Worm (Caenorhabditis elegans): ENCODE data around the gene mrps-12.

mrps-12 gene

DNA sequence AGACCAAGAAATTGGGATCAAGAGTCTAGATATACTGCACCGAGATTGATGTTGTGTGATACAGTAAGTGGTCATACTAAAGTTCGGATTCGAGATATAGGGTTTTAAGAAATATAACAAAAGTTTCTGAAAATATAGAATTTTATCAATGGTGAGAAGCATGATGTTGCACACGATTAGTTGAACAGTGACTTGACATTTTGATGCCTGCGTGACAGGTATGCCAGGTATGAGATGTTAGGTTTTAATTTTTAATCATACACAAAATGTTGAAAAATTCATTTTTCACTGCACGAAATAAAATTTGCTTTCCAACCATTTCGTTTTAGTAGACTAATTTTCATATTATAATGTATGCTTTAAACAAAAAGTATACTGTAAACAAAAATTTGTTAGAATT lies 7.5 kb upstream of the mrps-12 start:
- no peak for TF ChIP-seq ztf-16 (tag; optimal IDR thresholded peaks at IDR 0.05)
- no peak for TF ChIP-seq odd-2 (tag; optimal IDR thresholded peaks at IDR 0.05)
- no peak for TF ChIP-seq C08G9.2 (tag; optimal IDR thresholded peaks at IDR 0.05)
- no peak for TF ChIP-seq tbx-7 (tag; optimal IDR thresholded peaks at IDR 0.05)
- TF ChIP-seq zip-5 (tag; optimal IDR thresholded peaks at IDR 0.05), result no peak
- no peak for TF ChIP-seq npax-4 (tag; optimal IDR thresholded peaks at IDR 0.05)
- TF ChIP-seq fax-1 (tag; optimal IDR thresholded peaks at IDR 0.05), result no peak
- TF ChIP-seq mec-3 (tag; optimal IDR thresholded peaks at IDR 0.05; ENCODE audit: borderline replicate concordance), result no peak
- no peak for TF ChIP-seq dve-1 (tag; optimal IDR thresholded peaks at IDR 0.05)
- no peak for TF ChIP-seq pag-3 (tag; optimal IDR thresholded peaks at IDR 0.05; ENCODE audit: borderline replicate concordance)
- TF ChIP-seq F13H6.1 (tag; optimal IDR thresholded peaks at IDR 0.05), result no peak

DNA sequence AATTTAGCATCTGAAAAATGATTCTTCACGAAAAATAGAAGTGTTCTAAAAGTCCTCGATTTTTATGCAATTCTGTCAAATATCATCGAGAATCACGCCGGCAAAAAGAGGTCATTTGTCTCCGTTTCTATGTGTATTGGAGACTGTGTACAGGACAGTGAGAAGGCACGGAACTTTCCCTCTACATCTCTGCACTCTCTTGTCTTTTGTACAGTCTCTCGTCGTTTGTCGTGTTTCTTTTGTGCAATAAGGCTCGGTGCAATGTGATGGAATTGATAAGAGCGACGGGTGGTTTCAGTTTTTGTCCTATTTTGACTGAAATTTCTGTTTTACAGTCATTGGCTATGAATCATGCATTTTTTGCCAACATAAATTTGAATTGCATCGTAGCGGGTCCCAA lies 6.0 kb upstream of the mrps-12 start:
- no peak for TF ChIP-seq fax-1 (tag; optimal IDR thresholded peaks at IDR 0.05)
- no peak for TF ChIP-seq ceh-24 (tag; optimal IDR thresholded peaks at IDR 0.05)
- peak; percentile 18 for TF ChIP-seq elt-2 (tag; optimal IDR thresholded peaks at IDR 0.05)
- no peak for TF ChIP-seq tbx-7 (tag; optimal IDR thresholded peaks at IDR 0.05)
- TF ChIP-seq ceh-18 (tag; optimal IDR thresholded peaks at IDR 0.05), result no peak
- no peak for TF ChIP-seq zip-5 (tag; optimal IDR thresholded peaks at IDR 0.05)
- TF ChIP-seq pros-1 (tag; optimal IDR thresholded peaks at IDR 0.05), result no peak

DNA sequence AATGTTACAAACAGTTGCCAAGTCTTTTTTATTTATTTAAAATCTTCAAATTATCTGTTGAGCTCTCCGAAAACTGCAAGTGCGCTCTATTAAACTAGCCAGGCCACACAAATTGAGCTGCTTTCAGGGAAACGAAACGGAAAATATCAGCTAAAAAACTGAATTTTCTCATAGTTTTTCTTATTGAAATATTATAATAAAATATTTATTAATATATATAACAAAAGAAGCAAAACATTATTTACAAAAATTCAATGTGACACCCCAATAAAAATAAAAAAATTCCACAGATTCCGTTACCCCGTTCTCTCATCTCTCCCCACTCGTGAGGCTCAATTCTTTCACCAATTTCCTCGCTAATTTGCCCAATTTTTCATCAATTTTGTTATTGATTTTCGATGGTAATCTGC lies 5.3 kb upstream of the mrps-12 start:
- TF ChIP-seq sox-2 (GFP tag; IDR thresholded peaks at IDR 0.05) (no peak), dmd-4 (tag; optimal IDR thresholded peaks at IDR 0.05; ENCODE audit: borderline replicate concordance) (no peak), F13H6.1 (tag; optimal IDR thresholded peaks at IDR 0.05) (no peak), ama-1 (optimal IDR thresholded peaks at IDR 0.05) (no peak), hlh-15 (tag; optimal IDR thresholded peaks at IDR 0.05) (no peak), C38D4.7 (GFP tag; optimal IDR thresholded peaks at IDR 0.05) (no peak), pag-3 (tag; optimal IDR thresholded peaks at IDR 0.05; ENCODE audit: borderline replicate concordance) (no peak), ref-2 (tag; optimal IDR thresholded peaks at IDR 0.05) (no peak), lin-11 (tag; optimal IDR thresholded peaks at IDR 0.05) (no peak), dve-1 (tag; optimal IDR thresholded peaks at IDR 0.05) (no peak), ceh-18 (tag; optimal IDR thresholded peaks at IDR 0.05) (no peak), che-1 (tag; optimal IDR thresholded peaks at IDR 0.05) (no peak), ahr-1 (tag; optimal IDR thresholded peaks at IDR 0.05) (peak; percentile 69), C08G9.2 (tag; optimal IDR thresholded peaks at IDR 0.05) (peak; percentile 11), zip-5 (tag; optimal IDR thresholded peaks at IDR 0.05) (peak; percentile 87), ceh-24 (tag; optimal IDR thresholded peaks at IDR 0.05) (no peak), syd-9 (tag; optimal IDR thresholded peaks at IDR 0.05) (no peak), fkh-10 (GFP tag; optimal IDR thresholded peaks at IDR 0.05) (no peak), ceh-2 (tag; optimal IDR thresholded peaks at IDR 0.05) (no peak), mec-3 (tag; optimal IDR thresholded peaks at IDR 0.05; ENCODE audit: borderline replicate concordance) (no peak), ceh-48 (tag; optimal IDR thresholded peaks at IDR 0.05) (peak; percentile 64), fkh-6 (tag; optimal IDR thresholded peaks at IDR 0.05) (peak; percentile 15), T23F11.4 (GFP tag; optimal IDR thresholded peaks at IDR 0.05) (no peak), Y22D7AL.16 (tag; optimal IDR thresholded peaks at IDR 0.05) (no peak), K02D7.2 (tag; optimal IDR thresholded peaks at IDR 0.05) (no peak), ceh-14 (tag; optimal IDR thresholded peaks at IDR 0.05) (peak; percentile 55), hlh-8 (tag; optimal IDR thresholded peaks at IDR 0.05) (peak; percentile 58), pha-4 (tag; optimal IDR thresholded peaks at IDR 0.05) (no peak), eyg-1 (tag; optimal IDR thresholded peaks at IDR 0.05) (no peak), ceh-31 (tag; optimal IDR thresholded peaks at IDR 0.05) (peak; percentile 72), hlh-13 (GFP tag; optimal IDR thresholded peaks at IDR 0.05) (no peak), tbx-7 (tag; optimal IDR thresholded peaks at IDR 0.05) (peak; percentile 23), ceh-19 (GFP tag; optimal IDR thresholded peaks at IDR 0.05) (no peak), pqm-1 (tag; optimal IDR thresholded peaks at IDR 0.05) (no peak), ceh-45 (GFP tag; IDR thresholded peaks at IDR 0.05) (no peak), pat-9 (tag; optimal IDR thresholded peaks at IDR 0.05) (no peak), unc-3 (GFP tag; conservative IDR thresholded peaks at IDR 0.05) (no peak), unc-3 (tag; optimal IDR thresholded peaks at IDR 0.05) (peak; percentile 10), pros-1 (tag; optimal IDR thresholded peaks at IDR 0.05) (no peak), hlh-6 (tag; optimal IDR thresholded peaks at IDR 0.05) (no peak), sox-4 (tag; optimal IDR thresholded peaks at IDR 0.05) (peak; percentile 12), ceh-9 (tag; optimal IDR thresholded peaks at IDR 0.05) (no peak), rnt-1 (tag; optimal IDR thresholded peaks at IDR 0.05) (no peak)

All from whole organism, late embryonic.